Worm (Caenorhabditis elegans) whole organism, L4/young adult: ENCODE data around the gene F19F10.14.

Source experiments
- W03F9.2 ChIP-seq: fragments of 150-350 bp; optimal IDR thresholded peaks from 2 replicates; lab custom pipeline; 2014; ENCODE audit warnings: missing biosample characterization, missing genetic modification characterization
- dao-5 ChIP-seq: sonication (generic microtip); optimal IDR thresholded peaks from 2 replicates; lab custom pipeline; 2016; ENCODE audit warnings: missing genotype, missing genetic modification characterization, moderate library complexity, missing compliant biosample characterization
- him-1 ChIP-seq: sonication (generic microtip); optimal IDR thresholded peaks from 2 replicates; lab custom pipeline; 2016; ENCODE audit warnings: missing genotype, missing genetic modification reagents, missing genetic modification characterization, missing compliant biosample characterization

- TF ChIP-seq W03F9.2 (no peak), him-1 (no peak), dao-5 (tag; lab: Kevin White, UChicago) (no peak)
Observed at ce11 chrV:7558693-7559092, 12.2 kb downstream of the F19F10.14 start, which contains the start of gene ets-7.
